Worm (Caenorhabditis elegans) whole organism, early embryonic: ENCODE measurements around the gene klc-1.

Experiments used
- F13C5.2 ChIP-seq: sonication (generic microtip); optimal IDR thresholded peaks from 2 replicates; lab custom pipeline; 2017; ENCODE audit warnings: mild to moderate bottlenecking, missing genetic modification characterization, inconsistent platforms, missing compliant biosample characterization
- aly-1 ChIP-seq: sonication (generic microtip); optimal IDR thresholded peaks from 2 replicates; lab custom pipeline; 2016; ENCODE audit warnings: missing genetic modification characterization, missing compliant biosample characterization
- ama-1 ChIP-seq: fragments of 150-350 bp; optimal IDR thresholded peaks from 2 replicates; lab custom pipeline; 2014
- ceh-13 ChIP-seq: fragments of 200-800 bp; sonication (Bioruptor generic); optimal IDR thresholded peaks from 2 replicates; lab custom pipeline; 2018; ENCODE audit warnings: mild to moderate bottlenecking, missing genetic modification characterization, missing compliant biosample characterization
- ceh-36 ChIP-seq: sonication (generic microtip); optimal IDR thresholded peaks from 2 replicates; lab custom pipeline; 2016; ENCODE audit warnings: missing genetic modification characterization, inconsistent platforms, missing compliant biosample characterization
- ets-7 ChIP-seq: sonication (generic microtip); optimal IDR thresholded peaks from 2 replicates; lab custom pipeline; 2016; ENCODE audit warnings: missing genotype, missing genetic modification characterization, missing compliant biosample characterization
- hmbx-1 ChIP-seq: sonication (generic microtip); optimal IDR thresholded peaks from 2 replicates; lab custom pipeline; 2016; ENCODE audit warnings: mild to moderate bottlenecking, missing genetic modification characterization, missing compliant biosample characterization
- hmg-4 ChIP-seq: fragments of 200-800 bp; sonication (Bioruptor generic); optimal IDR thresholded peaks from 2 replicates; lab custom pipeline; 2018; ENCODE audit warnings: mild to moderate bottlenecking, missing genetic modification characterization, missing compliant biosample characterization
- hnd-1 ChIP-seq: sonication (generic microtip); optimal IDR thresholded peaks from 2 replicates; lab custom pipeline; 2016; ENCODE audit warnings: missing genetic modification characterization, missing compliant biosample characterization
- pes-1 ChIP-seq: fragments of 200-800 bp; sonication (Bioruptor generic); IDR thresholded peaks from 2 replicates; pipeline ENCODE4 v1.3.6; 2022; ENCODE audit warnings: missing genetic modification reagents, missing genetic modification characterization, missing compliant biosample characterization
- sea-1 ChIP-seq: fragments of 200-800 bp; sonication (Bioruptor generic); conservative IDR thresholded peaks from 2 replicates; pipeline ENCODE4 v1.3.6; 2022; ENCODE audit warnings: missing genetic modification characterization, missing compliant biosample characterization
- tbx-11 ChIP-seq: fragments of 200-800 bp; sonication (Bioruptor generic); IDR thresholded peaks from 2 replicates; pipeline ENCODE4 v1.3.6; 2022; ENCODE audit warnings: missing genetic modification characterization, missing compliant biosample characterization

DNA sequence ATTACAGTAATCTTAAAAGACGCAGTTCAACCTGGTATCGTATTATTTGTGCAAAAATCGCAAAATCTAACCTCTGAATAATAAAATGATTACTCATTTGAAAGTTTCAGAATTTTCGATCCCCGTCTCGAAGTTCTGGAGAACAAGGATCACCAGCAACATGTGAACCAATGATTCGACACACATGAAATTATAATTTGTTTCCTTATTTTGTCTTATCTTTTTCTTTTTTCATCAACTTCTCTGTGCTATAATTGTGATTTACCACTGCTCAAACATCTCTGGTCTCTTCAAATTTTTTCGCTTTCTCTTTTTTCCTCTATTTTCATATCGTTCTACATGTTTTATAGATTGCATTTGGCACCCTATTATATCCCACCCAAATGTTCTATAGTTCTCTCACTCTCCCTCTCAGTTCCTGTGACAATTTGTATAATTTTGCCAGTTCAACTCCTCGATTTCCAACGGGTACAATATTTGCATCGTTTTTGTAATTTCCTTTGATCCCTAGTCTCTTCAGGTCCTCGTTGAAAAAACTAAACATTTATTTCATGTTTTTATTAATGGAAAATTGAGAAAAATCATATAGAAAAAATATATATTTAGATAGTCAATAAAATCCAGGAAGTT is 20.4 kb upstream of the klc-1 start:
- TF ChIP-seq sea-1 (GFP tag; lab: Robert Waterston, UW) (no peak), hmg-4 (no peak), ceh-13 (no peak), ets-7 (tag; lab: Kevin White, UChicago) (no peak), ama-1 (lab: Kevin White, UChicago) (no peak), ceh-36 (tag; lab: Kevin White, UChicago) (no peak), hnd-1 (tag; lab: Kevin White, UChicago) (no peak), F13C5.2 (tag; lab: Kevin White, UChicago) (no peak), tbx-11 (no peak), aly-1 (tag; lab: Kevin White, UChicago) (no peak), hmbx-1 (no peak), pes-1 (GFP tag; lab: Robert Waterston, UW) (no peak)
